Fruit fly (Drosophila melanogaster) whole organism, embryonic: ENCODE measurements around the gene CG43402.
A peak's percentile ranks its signal among the peaks of the same experiment; 100 is the strongest.

Experiments
- Asciz ChIP-seq: fragments of 200-800 bp; sonication (Bioruptor generic); optimal IDR thresholded peaks from 2 replicates; lab custom pipeline; 2017; ENCODE audit warnings: missing biosample characterization, mild to moderate bottlenecking, missing genetic modification characterization, missing genetic modification reagents
- CG10654 ChIP-seq: fragments of 200-800 bp; sonication (Bioruptor generic); optimal IDR thresholded peaks from 2 replicates; lab custom pipeline; 2016; ENCODE audit warnings: missing biosample characterization, missing genetic modification characterization
- CG11504 ChIP-seq: fragments of 200-800 bp; sonication (Bioruptor generic); optimal IDR thresholded peaks from 3 replicates; lab custom pipeline; 2019; ENCODE audit warnings: missing biosample characterization, mild to moderate bottlenecking, missing genetic modification characterization, moderate library complexity
- CG15479 ChIP-seq: fragments of 200-800 bp; sonication (Bioruptor generic); optimal IDR thresholded peaks from 3 replicates; lab custom pipeline; 2019; ENCODE audit warnings: missing biosample characterization, mild to moderate bottlenecking, missing genetic modification characterization, moderate library complexity
- CG1603 ChIP-seq: fragments of 200-800 bp; sonication (Bioruptor generic); optimal IDR thresholded peaks from 2 replicates; lab custom pipeline; 2019; ENCODE audit warnings: missing biosample characterization, mild to moderate bottlenecking, missing genetic modification characterization, moderate library complexity
- CG17568 ChIP-seq: fragments of 200-800 bp; sonication (Bioruptor generic); optimal IDR thresholded peaks from 2 replicates; lab custom pipeline; 2018; ENCODE audit warnings: missing biosample characterization, mild to moderate bottlenecking, missing genetic modification characterization, moderate library complexity
- CG18764 ChIP-seq: fragments of 200-800 bp; sonication (Bioruptor generic); optimal IDR thresholded peaks from 3 replicates; lab custom pipeline; 2016; ENCODE audit warnings: missing biosample characterization, missing genetic modification characterization
- CG2116 ChIP-seq: fragments of 200-800 bp; sonication (Bioruptor generic); optimal IDR thresholded peaks from 3 replicates; lab custom pipeline; 2018; ENCODE audit warnings: missing biosample characterization, mild to moderate bottlenecking, missing genetic modification characterization
- CG3726 ChIP-seq: fragments of 200-800 bp; sonication (Bioruptor generic); IDR thresholded peaks from 3 replicates; pipeline ENCODE4, ENCODE4 v1.3.6; 2022; ENCODE audit warnings: missing biosample characterization, missing genetic modification characterization
- CG7372 ChIP-seq: fragments of 200-800 bp; sonication (Bioruptor generic); IDR thresholded peaks from 2 replicates; pipeline ENCODE4 v1.3.6; 2022; ENCODE audit warnings: missing biosample characterization, missing genetic modification characterization
- CG7745 ChIP-seq: fragments of 200-800 bp; sonication (Bioruptor generic); optimal IDR thresholded peaks from 2 replicates; lab custom pipeline; 2018; ENCODE audit warnings: missing biosample characterization, mild to moderate bottlenecking, missing genetic modification characterization, moderate library complexity
- CG7928 ChIP-seq: fragments of 200-800 bp; sonication (Bioruptor generic); optimal IDR thresholded peaks from 2 replicates; lab custom pipeline; 2017; ENCODE audit warnings: missing biosample characterization, mild to moderate bottlenecking, missing genetic modification characterization
- CkIIα-i1 ChIP-seq: fragments of 200-800 bp; sonication (Bioruptor generic); IDR thresholded peaks from 2 replicates; pipeline ENCODE4 v1.3.6; 2022; ENCODE audit warnings: missing biosample characterization, missing genetic modification characterization
- D ChIP-seq, 2 experiments: fragments of 200-800 bp in 1 of 2; fragments of >200 bp in 1 of 2; sonication (Bioruptor generic) in 1 of 2; optimal IDR thresholded peaks; 2 replicates in 1 of 2; 3 replicates in 1 of 2; lab custom pipeline; 2017; ENCODE audit warnings: mild to moderate bottlenecking in 1 of 2, missing biosample characterization in 1 of 2, missing genetic modification characterization in 1 of 2, missing genetic modification reagents in 1 of 2
- D19A ChIP-seq: fragments of 200-800 bp; optimal IDR thresholded peaks from 3 replicates; lab custom pipeline; 2019; ENCODE audit warnings: missing biosample characterization, mild to moderate bottlenecking, missing genetic modification characterization, moderate library complexity
- Ets65A ChIP-seq: fragments of 200-800 bp; sonication (Bioruptor generic); peaks from one replicate; lab custom pipeline; 2016; ENCODE audit warnings: missing biosample characterization, missing genetic modification characterization
- Hmx ChIP-seq: fragments of 200-800 bp; sonication (Bioruptor generic); optimal IDR thresholded peaks from 2 replicates; lab custom pipeline; 2016; ENCODE audit warnings: missing biosample characterization, missing genetic modification characterization
- Med ChIP-seq: fragments of 200-800 bp; sonication (Bioruptor generic); peaks from one replicate; lab custom pipeline; 2016; ENCODE audit warnings: missing biosample characterization, missing genetic modification characterization, mild to moderate bottlenecking, inconsistent platforms, moderate library complexity
- Nf-YC ChIP-seq: fragments of 200-800 bp; optimal IDR thresholded peaks from 3 replicates; lab custom pipeline; 2019; ENCODE audit warnings: missing biosample characterization, mild to moderate bottlenecking, missing genetic modification characterization, moderate library complexity
- Opbp ChIP-seq: fragments of 200-800 bp; sonication (Bioruptor generic); IDR thresholded peaks from 3 replicates; pipeline ENCODE4 v1.3.6; 2022; ENCODE audit warnings: missing biosample characterization, missing genetic modification characterization; ENCODE audit not compliant: partially characterized antibody
- Stat92E ChIP-seq, 3 experiments: fragments of >200 bp in 2 of 3; fragments of 200-800 bp in 1 of 3; sonication (Bioruptor generic) in 1 of 3; optimal IDR thresholded peaks; 2 replicates each; lab custom pipeline; 2017 to 2019; ENCODE audit warnings: missing biosample characterization in 3 of 3, missing genetic modification characterization in 3 of 3, mild to moderate bottlenecking in 1 of 3, moderate library complexity in 1 of 3
- Xbp1 ChIP-seq: fragments of 200-800 bp; sonication (Bioruptor generic); optimal IDR thresholded peaks from 3 replicates; lab custom pipeline; 2016; ENCODE audit warnings: missing biosample characterization, mild to moderate bottlenecking, missing genetic modification characterization
- ac ChIP-seq: fragments of 200-800 bp; sonication (Bioruptor generic); optimal IDR thresholded peaks from 3 replicates; lab custom pipeline; 2017; ENCODE audit warnings: missing biosample characterization, mild to moderate bottlenecking, missing genetic modification characterization
- bsh ChIP-seq, 2 experiments: fragments of 200-800 bp; sonication (Bioruptor generic); optimal IDR thresholded peaks; 2 replicates each; lab custom pipeline; 2017 to 2018; ENCODE audit warnings: mild to moderate bottlenecking in 2 of 2, missing biosample characterization in 2 of 2, missing genetic modification characterization in 2 of 2, moderate library complexity in 1 of 2
- cad ChIP-seq: fragments of >200 bp; optimal IDR thresholded peaks from 2 replicates; lab custom pipeline; 2017; ENCODE audit warnings: missing biosample characterization, missing genetic modification characterization
- cas ChIP-seq: fragments of 200-800 bp; sonication (Bioruptor generic); IDR thresholded peaks from 2 replicates; pipeline ENCODE4 v1.3.6; 2022; ENCODE audit warnings: missing biosample characterization, missing genetic modification characterization
- ftz-f1 ChIP-seq: fragments of 200-800 bp; sonication (Bioruptor generic); optimal IDR thresholded peaks from 2 replicates; lab custom pipeline; 2016; ENCODE audit warnings: missing biosample characterization, missing genetic modification characterization
- grau ChIP-seq: fragments of 200-800 bp; optimal IDR thresholded peaks from 3 replicates; lab custom pipeline; 2019; ENCODE audit warnings: missing biosample characterization, mild to moderate bottlenecking, missing genetic modification characterization, moderate library complexity
- kni ChIP-seq: fragments of 200-800 bp; sonication (Bioruptor generic); optimal IDR thresholded peaks from 3 replicates; lab custom pipeline; 2017; ENCODE audit warnings: mild to moderate bottlenecking, missing biosample characterization, missing genetic modification reagents, missing genetic modification characterization
- nom ChIP-seq: fragments of 200-800 bp; sonication (Bioruptor generic); optimal IDR thresholded peaks from 2 replicates; lab custom pipeline; 2017; ENCODE audit warnings: missing biosample characterization, missing genetic modification characterization, mild to moderate bottlenecking, moderate library complexity, missing genetic modification reagents
- pita ChIP-seq: fragments of 200-800 bp; sonication (Bioruptor generic); optimal IDR thresholded peaks from 2 replicates; lab custom pipeline; 2017; ENCODE audit warnings: missing biosample characterization, mild to moderate bottlenecking, missing genetic modification characterization
- pros ChIP-seq: fragments of 200-800 bp; sonication (Bioruptor generic); optimal IDR thresholded peaks from 3 replicates; lab custom pipeline; 2019; ENCODE audit warnings: missing biosample characterization, mild to moderate bottlenecking, missing genetic modification characterization, moderate library complexity
- sd ChIP-seq: fragments of 200-800 bp; sonication (Bioruptor generic); optimal IDR thresholded peaks from 3 replicates; lab custom pipeline; 2018; ENCODE audit warnings: missing biosample characterization, mild to moderate bottlenecking, missing genetic modification characterization, moderate library complexity
- sens ChIP-seq: fragments of 200-800 bp; sonication (Bioruptor generic); peaks from one replicate; lab custom pipeline; 2016; ENCODE audit warnings: missing biosample characterization, missing genetic modification characterization
- tgo ChIP-seq: fragments of 200-800 bp; sonication (Bioruptor generic); IDR thresholded peaks from 3 replicates; pipeline ENCODE4 v1.3.6; 2022; ENCODE audit warnings: missing biosample characterization, missing genetic modification characterization
- tll ChIP-seq, 2 experiments: fragments of 200-800 bp in 1 of 2; fragments of >200 bp in 1 of 2; sonication (Bioruptor generic) in 1 of 2; optimal IDR thresholded peaks; 2 replicates each; lab custom pipeline; 2017 to 2019; ENCODE audit warnings: missing biosample characterization in 2 of 2, missing genetic modification characterization in 2 of 2, mild to moderate bottlenecking in 1 of 2, moderate library complexity in 1 of 2
- ttk ChIP-seq: fragments of 200-800 bp; sonication (Bioruptor generic); IDR thresholded peaks from 2 replicates; pipeline ENCODE4 v2.1.2; 2022; ENCODE audit warnings: missing biosample characterization, missing genetic modification characterization
- twi ChIP-seq: fragments of 200-800 bp; optimal IDR thresholded peaks from 2 replicates; lab custom pipeline; 2019; ENCODE audit warnings: missing biosample characterization, mild to moderate bottlenecking, missing genetic modification characterization, moderate library complexity
- zen ChIP-seq: fragments of 200-800 bp; sonication (Bioruptor generic); optimal IDR thresholded peaks from 3 replicates; lab custom pipeline; 2018; ENCODE audit warnings: missing biosample characterization, mild to moderate bottlenecking, missing genetic modification characterization, moderate library complexity
- zf30C ChIP-seq: fragments of 200-800 bp; sonication (Bioruptor generic); optimal IDR thresholded peaks from 3 replicates; lab custom pipeline; 2018; ENCODE audit warnings: missing biosample characterization, mild to moderate bottlenecking, missing genetic modification characterization

CG43402 gene

dm6 chr2L:1409695-1410094 is 32.7 kb upstream of the CG43402 start:
- TF ChIP-seq ftz-f1 (GFP tag; lab: Kevin White, UChicago) (no peak), Opbp (GFP tag; lab: Robert Waterston, UW) (no peak), cas (GFP tag; lab: Robert Waterston, UW) (no peak), CG1603 (tag; lab: Kevin White, UChicago) (peak; percentile 6), Asciz (GFP tag; lab: Kevin White, UChicago) (no peak), bsh (GFP tag; optimal IDR thresholded peaks at IDR 0.05; lab: Kevin White, UChicago) (peak in 1 of 2 experiments; percentile 36), CG17568 (GFP tag; lab: Kevin White, UChicago) (no peak), Med (GFP tag; lab: Kevin White, UChicago) (peak; percentile 18), sens (GFP tag; lab: Kevin White, UChicago) (peak; percentile 30), CG7372 (no peak), zf30C (GFP tag; lab: Kevin White, UChicago) (peak; percentile 7), Ets65A (peak; percentile 76), Hmx (GFP tag; lab: Kevin White, UChicago) (no peak), nom (GFP tag; lab: Kevin White, UChicago) (no peak), Xbp1 (no peak), ttk (no peak), pita (GFP tag; lab: Kevin White, UChicago) (no peak), CG3726 (no peak), CG11504 (tag; lab: Kevin White, UChicago) (no peak)

dm6 chr2L:1410780-1411625 is 31.4 kb upstream of the CG43402 start:
- no peak for TF ChIP-seq CG7928 (GFP tag; lab: Kevin White, UChicago)
- no peak for TF ChIP-seq Nf-YC
- TF ChIP-seq D19A (tag; lab: Kevin White, UChicago) = peak; percentile 51
- TF ChIP-seq CG18764 (GFP tag; lab: Kevin White, UChicago) = no peak
- TF ChIP-seq cad (GFP tag; lab: Kevin White, UChicago) = peak; percentile 90
- TF ChIP-seq Stat92E (GFP tag; optimal IDR thresholded peaks at IDR 0.05; lab: Kevin White, UChicago) = peak in 1 of 3 experiments; percentile 84
- peak; percentile 99 for TF ChIP-seq CG15479
- peak; percentile 76 for TF ChIP-seq ac (GFP tag; lab: Kevin White, UChicago)
- no peak for TF ChIP-seq CkIIα-i1 (GFP tag; lab: Robert Waterston, UW)
- peak; percentile 61 for TF ChIP-seq zen (tag; lab: Kevin White, UChicago)
- TF ChIP-seq CG10654 (GFP tag; lab: Kevin White, UChicago) = no peak
- peak; percentile 94 for TF ChIP-seq D (optimal IDR thresholded peaks at IDR 0.05; lab: Kevin White, UChicago)
- TF ChIP-seq D (GFP tag; optimal IDR thresholded peaks at IDR 0.05; lab: Kevin White, UChicago) = peak; percentile 34
- TF ChIP-seq twi (tag; lab: Kevin White, UChicago) = peak; percentile 71
- TF ChIP-seq tll (GFP tag; optimal IDR thresholded peaks at IDR 0.05; lab: Kevin White, UChicago) = peak in 1 of 2 experiments; percentile 97
- TF ChIP-seq CG2116 (GFP tag; lab: Kevin White, UChicago) = no peak
- no peak for TF ChIP-seq tgo (GFP tag; lab: Robert Waterston, UW)
- peak; percentile 97 for TF ChIP-seq pros
- peak; percentile 72 for TF ChIP-seq grau (tag; lab: Kevin White, UChicago)
- TF ChIP-seq CG7745 = peak; percentile 86
- peak; percentile 94 for TF ChIP-seq kni (GFP tag; lab: Kevin White, UChicago)
- TF ChIP-seq sd (tag; lab: Kevin White, UChicago) = peak; percentile 9
